Worm (Caenorhabditis elegans): ENCODE results near the gene his-31.

The his-31 gene

DNA sequence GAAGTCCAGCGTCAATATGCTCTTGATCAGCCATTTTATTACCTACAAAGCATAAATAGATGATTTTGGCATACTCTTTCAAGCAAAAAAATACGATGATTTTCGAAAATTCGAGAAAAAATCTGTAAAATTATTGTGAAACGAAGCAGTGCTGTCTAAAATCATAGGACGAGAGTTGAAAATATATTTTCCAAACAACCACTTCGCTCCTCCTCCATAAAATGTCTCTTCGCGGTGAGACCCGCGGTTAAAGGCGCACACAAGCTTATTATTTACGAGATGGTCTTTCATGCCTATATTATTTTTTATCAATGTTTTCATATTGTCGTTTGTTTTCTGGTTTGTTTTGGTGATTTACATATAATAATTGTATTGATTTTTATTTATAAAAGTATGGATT is 45.5 kb upstream of the his-31 start, which contains the start of gene nap-1 (continued):
- peak; percentile 35 for TF ChIP-seq unc-130 (GFP tag; optimal IDR thresholded peaks at IDR 0.05)

DNA sequence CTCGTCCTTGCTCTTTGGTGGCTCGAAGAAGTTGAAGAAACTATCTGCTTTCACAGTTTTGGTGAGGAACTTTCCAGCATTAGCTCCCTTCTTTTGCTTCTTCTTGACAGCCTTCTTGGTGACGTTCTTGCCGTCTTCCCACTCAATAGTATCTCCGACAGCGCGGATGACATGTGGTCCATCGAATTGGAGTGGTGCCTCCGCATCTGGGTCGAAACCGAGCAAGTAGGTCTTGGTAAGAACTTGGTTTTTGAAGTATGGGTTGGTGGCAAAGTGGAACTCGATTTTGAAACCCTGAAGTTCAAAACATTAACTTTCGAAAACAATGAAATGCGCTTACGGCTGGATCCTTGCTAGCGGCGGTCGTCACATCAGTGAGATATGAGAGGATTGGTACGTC is 44.5 kb upstream of the his-31 start:
- no peak for TF ChIP-seq R02D3.7 (tag; optimal IDR thresholded peaks at IDR 0.05)
- no peak for TF ChIP-seq tra-1 (GFP tag; IDR thresholded peaks at IDR 0.05)
- no peak for TF ChIP-seq nhr-42 (GFP tag; IDR thresholded peaks at IDR 0.05)
- TF ChIP-seq aha-1 (tag): peak; percentile 62
- TF ChIP-seq ceh-44 (GFP tag; IDR thresholded peaks at IDR 0.05): no peak
- no peak for TF ChIP-seq pqm-1 (tag; optimal IDR thresholded peaks at IDR 0.05)

DNA sequence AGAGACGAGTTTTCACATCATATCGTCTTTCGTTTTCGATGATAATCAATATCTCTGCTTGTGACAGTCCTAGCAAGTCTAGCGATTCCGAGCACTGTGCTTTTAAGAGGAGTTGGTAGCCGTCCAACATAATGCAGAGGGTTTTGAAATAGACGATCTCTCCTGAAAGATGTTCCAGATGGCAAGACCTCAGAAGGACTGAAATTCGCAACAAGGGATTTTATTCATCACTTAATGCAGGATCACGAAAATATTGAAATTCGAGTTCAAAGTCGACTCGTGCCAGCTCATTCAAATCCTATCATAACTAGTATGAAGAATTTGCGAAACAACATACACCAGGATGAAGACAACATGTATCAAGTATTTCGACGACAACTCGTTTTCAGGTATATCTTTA is 43.7 kb upstream of the his-31 start, which contains the start of gene D2096.7:
Gene D2096.7 (minus strand): TSS at position 130 of the 400 bp plus-strand sequence.
- TF ChIP-seq vab-7 (GFP tag; IDR thresholded peaks at IDR 0.05): no peak
- TF ChIP-seq lin-29 (GFP tag; IDR thresholded peaks at IDR 0.05): no peak
- TF ChIP-seq ctbp-1 (GFP tag; IDR thresholded peaks at IDR 0.05): peak; percentile 66
- no peak for TF ChIP-seq fkh-10 (GFP tag; optimal IDR thresholded peaks at IDR 0.05)
- TF ChIP-seq ceh-82 (tag; optimal IDR thresholded peaks at IDR 0.05): no peak
- TF ChIP-seq F49E8.2 (tag; optimal IDR thresholded peaks at IDR 0.05; ENCODE audit: borderline replicate concordance): peak; percentile 94
- TF ChIP-seq lin-1 (GFP tag; IDR thresholded peaks at IDR 0.05): 0 out of 2 replicates have a peak, but pooled peaks have one; percentile 40
- TF ChIP-seq set-16 (GFP tag; IDR thresholded peaks at IDR 0.05): no peak
- TF ChIP-seq nhr-11 (tag; optimal IDR thresholded peaks at IDR 0.05): no peak
- no peak for TF ChIP-seq nhr-76 (tag; optimal IDR thresholded peaks at IDR 0.05)
- 0 out of 2 replicates have a peak, but pooled peaks have one; percentile 23 for TF ChIP-seq ZK337.2 (GFP tag; IDR thresholded peaks at IDR 0.05)
- no peak for TF ChIP-seq nhr-28 (tag; optimal IDR thresholded peaks at IDR 0.05)
- no peak for TF ChIP-seq mdl-1 (tag; optimal IDR thresholded peaks at IDR 0.05)
- no peak for TF ChIP-seq zfp-2 (tag; optimal IDR thresholded peaks at IDR 0.05)
- TF ChIP-seq ama-1 (optimal IDR thresholded peaks at IDR 0.05): peak; percentile 89
- TF ChIP-seq daf-16 (GFP tag; optimal IDR thresholded peaks at IDR 0.05): peak in 1 of 2 experiments; percentile 11
- TF ChIP-seq daf-16 (tag; optimal IDR thresholded peaks at IDR 0.05): peak; percentile 28
- no peak for TF ChIP-seq nhr-237 (tag; optimal IDR thresholded peaks at IDR 0.05)
- no peak for TF ChIP-seq hlh-11 (tag; optimal IDR thresholded peaks at IDR 0.05)
- peak; percentile 66; the same call in 1 of the 2 replicates for TF ChIP-seq lim-7 (GFP tag; IDR thresholded peaks at IDR 0.05)
- peak; percentile 89 for TF ChIP-seq Y105C5A.15 (GFP tag; IDR thresholded peaks at IDR 0.05)
- TF ChIP-seq dmd-9 (GFP tag; IDR thresholded peaks at IDR 0.05): no peak
- peak; percentile 33 for TF ChIP-seq spr-1 (tag; optimal IDR thresholded peaks at IDR 0.05)
- TF ChIP-seq ces-1 (GFP tag; optimal IDR thresholded peaks at IDR 0.05): no peak
- no peak for TF ChIP-seq nhr-10 (tag; optimal IDR thresholded peaks at IDR 0.05)
- peak; percentile 63 for TF ChIP-seq Y75B8A.6 (GFP tag; IDR thresholded peaks at IDR 0.05)
- peak; percentile 39 for TF ChIP-seq mxl-3 (GFP tag; optimal IDR thresholded peaks at IDR 0.05)
- TF ChIP-seq unc-62 (GFP tag; optimal IDR thresholded peaks at IDR 0.05 in 1 of 2): no peak
- no peak for TF ChIP-seq unc-62 (tag; optimal IDR thresholded peaks at IDR 0.05)
- peak; percentile 64; the same call in 1 of the 2 replicates for TF ChIP-seq dmd-8 (GFP tag; IDR thresholded peaks at IDR 0.05)
- no peak; the same call in 1 of the 2 replicates for TF ChIP-seq tra-1 (GFP tag; IDR thresholded peaks at IDR 0.05)
- TF ChIP-seq aha-1 (tag): no peak
- no peak for TF ChIP-seq ceh-20 (GFP tag; IDR thresholded peaks at IDR 0.05)
- no peak for TF ChIP-seq dve-1 (tag; optimal IDR thresholded peaks at IDR 0.05; ENCODE audit: insufficient read depth)
- TF ChIP-seq ceh-32 (tag; optimal IDR thresholded peaks at IDR 0.05; ENCODE audit: poor library complexity): no peak
- peak; percentile 44 for TF ChIP-seq duxl-1 (tag; optimal IDR thresholded peaks at IDR 0.05; ENCODE audit: poor library complexity)
- TF ChIP-seq daf-8 (GFP tag; IDR thresholded peaks at IDR 0.05): no peak
- no peak for TF ChIP-seq R02D3.7 (tag; optimal IDR thresholded peaks at IDR 0.05)
- TF ChIP-seq T26A8.4 (GFP tag; IDR thresholded peaks at IDR 0.05): peak; percentile 69
- no peak for TF ChIP-seq zag-1 (tag; optimal IDR thresholded peaks at IDR 0.05)
- peak; percentile 82 for TF ChIP-seq lin-38 (GFP tag; IDR thresholded peaks at IDR 0.05)
- 0 out of 2 replicates have a peak, but pooled peaks have one; percentile 20 for TF ChIP-seq hmg-1.1 (GFP tag; IDR thresholded peaks at IDR 0.05)
- TF ChIP-seq F37D6.2 (tag; optimal IDR thresholded peaks at IDR 0.05): no peak
- no peak for TF ChIP-seq cey-2 (tag; optimal IDR thresholded peaks at IDR 0.05; ENCODE audit: borderline replicate concordance, insufficient read depth)
- no peak for TF ChIP-seq fos-1 (tag; optimal IDR thresholded peaks at IDR 0.05)

Measured in whole organism, L4 larva.